ENCODE assay signal across 2 fruit fly cellular contexts in the genomic region with DNA sequence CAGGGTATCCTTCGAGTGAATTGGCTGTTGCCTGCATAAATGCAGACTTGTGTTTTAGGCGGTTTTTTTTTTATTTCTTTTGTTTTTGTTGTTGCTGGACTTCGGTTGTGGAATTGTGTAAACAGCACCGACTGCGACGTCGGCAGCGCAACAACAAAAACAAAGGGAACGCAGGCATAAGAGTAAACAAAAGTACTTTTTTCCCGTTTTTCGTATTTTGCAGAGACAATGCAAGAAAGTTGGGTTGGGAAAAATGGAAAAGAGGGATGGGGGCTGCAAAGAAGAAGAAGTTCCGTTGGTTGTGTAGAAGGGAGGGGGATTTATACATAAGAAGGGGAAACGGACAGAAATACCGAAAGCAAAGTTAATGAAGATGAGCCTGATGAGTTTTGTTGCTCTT.
A peak's percentile ranks its signal among the peaks of the same experiment; 100 is the strongest.
TF ChIP-seq lines count a peak whose summit lies in the region.

No protein-coding gene starts in this region.

TF ChIP-seq in whole organism, embryonic, 481 proteins besides CTCF, POLR2A, EP300 and RAD21 (continued from another document and continues in another):
- TF ChIP-seq CG15514 (GFP tag; optimal IDR thresholded peaks at IDR 0.05; lab: Kevin White, UChicago) (peak; percentile 27), shn (GFP tag; optimal IDR thresholded peaks at IDR 0.05; lab: Kevin White, UChicago) (no peak), run (tag; optimal IDR thresholded peaks at IDR 0.05; lab: Kevin White, UChicago) (no peak), GATAe (GFP tag; conservative IDR thresholded peaks at IDR 0.05; lab: Robert Waterston, UW) (no peak), ash1 (GFP tag; optimal IDR thresholded peaks at IDR 0.05; lab: Kevin White, UChicago) (no peak), da (GFP tag; optimal IDR thresholded peaks at IDR 0.05; lab: Kevin White, UChicago) (no peak), ERR (GFP tag; optimal IDR thresholded peaks at IDR 0.05; lab: Kevin White, UChicago) (no peak), sim (GFP tag; IDR thresholded peaks at IDR 0.05; lab: Robert Waterston, UW) (no peak), Rfx (GFP tag; IDR thresholded peaks at IDR 0.05; lab: Robert Waterston, UW) (0 out of 2 replicates have a peak, but pooled peaks have one; percentile 9), nom (GFP tag; optimal IDR thresholded peaks at IDR 0.05; lab: Kevin White, UChicago) (peak; percentile 82), ac (GFP tag; optimal IDR thresholded peaks at IDR 0.05; lab: Kevin White, UChicago) (no peak), hbn (GFP tag; IDR thresholded peaks at IDR 0.05; lab: Robert Waterston, UW; ENCODE audit: partially characterized antibody) (no peak), CG13624 (GFP tag; optimal IDR thresholded peaks at IDR 0.05; lab: Kevin White, UChicago) (no peak), eyg (GFP tag; optimal IDR thresholded peaks at IDR 0.05; lab: Kevin White, UChicago) (no peak), Jarid2 (GFP tag; optimal IDR thresholded peaks at IDR 0.05; lab: Kevin White, UChicago) (peak; percentile 21), nmo (GFP tag; optimal IDR thresholded peaks at IDR 0.05; lab: Kevin White, UChicago) (no peak), cas (GFP tag; IDR thresholded peaks at IDR 0.05; lab: Robert Waterston, UW) (no peak), CG17359 (tag; optimal IDR thresholded peaks at IDR 0.05; lab: Kevin White, UChicago) (no peak), kah (GFP tag; optimal IDR thresholded peaks at IDR 0.05; lab: Kevin White, UChicago) (no peak), CG10979 (tag; optimal IDR thresholded peaks at IDR 0.05; lab: Kevin White, UChicago) (no peak), Meics (GFP tag; optimal IDR thresholded peaks at IDR 0.05; lab: Kevin White, UChicago) (no peak), CG8290 (GFP tag; optimal IDR thresholded peaks at IDR 0.05; lab: Kevin White, UChicago) (no peak), CG8290 (tag; optimal IDR thresholded peaks at IDR 0.05; lab: Kevin White, UChicago) (no peak), CG9932 (GFP tag; IDR thresholded peaks at IDR 0.05; lab: Robert Waterston, UW) (no peak), CG10654 (GFP tag; optimal IDR thresholded peaks at IDR 0.05; lab: Kevin White, UChicago) (no peak), CG17612 (GFP tag; IDR thresholded peaks at IDR 0.05; lab: Robert Waterston, UW) (no peak), lilli (GFP tag; optimal IDR thresholded peaks at IDR 0.05; lab: Kevin White, UChicago) (no peak), croc (GFP tag; conservative IDR thresholded peaks at IDR 0.05; lab: Robert Waterston, UW) (no peak), PHDP (tag; optimal IDR thresholded peaks at IDR 0.05; lab: Kevin White, UChicago) (no peak), fru (optimal IDR thresholded peaks at IDR 0.05; lab: Kevin White, UChicago) (no peak), lbe (GFP tag; optimal IDR thresholded peaks at IDR 0.05; lab: Kevin White, UChicago) (peak; percentile 30), bcd (GFP tag; optimal IDR thresholded peaks at IDR 0.05; lab: Kevin White, UChicago) (no peak), ems (GFP tag; optimal IDR thresholded peaks at IDR 0.05; lab: Kevin White, UChicago) (no peak), so (GFP tag; IDR thresholded peaks at IDR 0.05; lab: Robert Waterston, UW) (0 out of 3 replicates have a peak, but pooled peaks have one; percentile 37), CG11504 (tag; optimal IDR thresholded peaks at IDR 0.05; lab: Kevin White, UChicago) (no peak), CG17385 (GFP tag; optimal IDR thresholded peaks at IDR 0.05; lab: Kevin White, UChicago) (peak; percentile 60), tup (GFP tag; optimal IDR thresholded peaks at IDR 0.05; lab: Kevin White, UChicago) (no peak), sisA (GFP tag; IDR thresholded peaks at IDR 0.05; lab: Robert Waterston, UW) (no peak), CG31365 (tag; optimal IDR thresholded peaks at IDR 0.05; lab: Kevin White, UChicago) (no peak), vvl (GFP tag; IDR thresholded peaks at IDR 0.05; lab: Robert Waterston, UW) (0 out of 2 replicates have a peak, but pooled peaks have one; percentile 27), CG8924 (tag; optimal IDR thresholded peaks at IDR 0.05; lab: Kevin White, UChicago) (no peak), CG10366 (GFP tag; IDR thresholded peaks at IDR 0.05; lab: Robert Waterston, UW) (no peak), fd64A (GFP tag; optimal IDR thresholded peaks at IDR 0.05; lab: Kevin White, UChicago) (no peak), CG13894 (tag; optimal IDR thresholded peaks at IDR 0.05; lab: Kevin White, UChicago) (no peak), CG4282 (GFP tag; optimal IDR thresholded peaks at IDR 0.05; lab: Kevin White, UChicago) (no peak), ttk (GFP tag; IDR thresholded peaks at IDR 0.05; lab: Robert Waterston, UW) (no peak), vnd (GFP tag; IDR thresholded peaks at IDR 0.05; lab: Robert Waterston, UW; ENCODE audit: partially characterized antibody) (no peak), nerfin-2 (GFP tag; IDR thresholded peaks at IDR 0.05; lab: Robert Waterston, UW; ENCODE audit: partially characterized antibody) (no peak), Doc3 (GFP tag; IDR thresholded peaks at IDR 0.05; lab: Robert Waterston, UW; ENCODE audit: partially characterized antibody) (no peak), CG16779 (GFP tag; IDR thresholded peaks at IDR 0.05; lab: Robert Waterston, UW) (no peak), pum (GFP tag; optimal IDR thresholded peaks at IDR 0.05; lab: Kevin White, UChicago) (no peak), lmd (GFP tag; IDR thresholded peaks at IDR 0.05; lab: Robert Waterston, UW) (no peak), rib (GFP tag; IDR thresholded peaks at IDR 0.05; lab: Robert Waterston, UW) (no peak), fd96Cb (tag; optimal IDR thresholded peaks at IDR 0.05; lab: Kevin White, UChicago) (no peak), ci (GFP tag; IDR thresholded peaks at IDR 0.05; lab: Robert Waterston, UW) (peak; percentile 43; the same call in 1 of the 3 replicates), hkb (optimal IDR thresholded peaks at IDR 0.05; lab: Kevin White, UChicago) (no peak), hkb (GFP tag; IDR thresholded peaks at IDR 0.05; lab: Robert Waterston, UW) (0 out of 2 replicates have a peak, but pooled peaks have one; percentile 5), Drgx (GFP tag; IDR thresholded peaks at IDR 0.05; lab: Robert Waterston, UW) (peak; percentile 10; the same call in 1 of the 2 replicates), Ada2b (GFP tag; IDR thresholded peaks at IDR 0.05; lab: Robert Waterston, UW) (no peak), Med (GFP tag; lab: Kevin White, UChicago) (peak; percentile 9), Awh (GFP tag; IDR thresholded peaks at IDR 0.05; lab: Robert Waterston, UW) (no peak), sna (GFP tag; IDR thresholded peaks at IDR 0.05; lab: Robert Waterston, UW; ENCODE audit: partially characterized antibody) (no peak), HLH54F (GFP tag; optimal IDR thresholded peaks at IDR 0.05; lab: Kevin White, UChicago) (no peak), CG1792 (GFP tag; optimal IDR thresholded peaks at IDR 0.05; lab: Kevin White, UChicago) (no peak), btn (GFP tag; optimal IDR thresholded peaks at IDR 0.05; lab: Kevin White, UChicago) (no peak), CG8281 (tag; optimal IDR thresholded peaks at IDR 0.05; lab: Kevin White, UChicago) (no peak)

TF ChIP-seq in whole organism, prepupa, 60 proteins besides CTCF, POLR2A, EP300 and RAD21 (continued from another document):
- TF ChIP-seq spab (GFP tag; optimal IDR thresholded peaks at IDR 0.05; lab: Kevin White, UChicago) (peak; percentile 5), Hr38 (GFP tag; optimal IDR thresholded peaks at IDR 0.05; lab: Kevin White, UChicago) (no peak), Ets21C (GFP tag; optimal IDR thresholded peaks at IDR 0.05; lab: Kevin White, UChicago) (no peak), CG16779 (tag; optimal IDR thresholded peaks at IDR 0.05; lab: Kevin White, UChicago) (peak; percentile 12), Sox102F (GFP tag; optimal IDR thresholded peaks at IDR 0.05; lab: Kevin White, UChicago) (peak; percentile 64), topi (GFP tag; optimal IDR thresholded peaks at IDR 0.05; lab: Kevin White, UChicago) (no peak), CG8119 (GFP tag; IDR thresholded peaks at IDR 0.05; lab: Robert Waterston, UW) (peak; percentile 31; the same call in 2 of the 3 replicates), CG3032 (tag; optimal IDR thresholded peaks at IDR 0.05; lab: Kevin White, UChicago) (peak; percentile 29), CG15336 (GFP tag; IDR thresholded peaks at IDR 0.05; lab: Robert Waterston, UW) (no peak), CG34406 (GFP tag; optimal IDR thresholded peaks at IDR 0.05; lab: Kevin White, UChicago) (no peak), CG1621 (tag; optimal IDR thresholded peaks at IDR 0.05; lab: Kevin White, UChicago) (no peak), Eip93F (GFP tag; optimal IDR thresholded peaks at IDR 0.05; lab: Kevin White, UChicago) (peak; percentile 70), Eip78C (GFP tag; lab: Kevin White, UChicago) (peak; percentile 81), CG6163 (GFP tag; IDR thresholded peaks at IDR 0.05; lab: Robert Waterston, UW) (peak; percentile 40; the same call in 2 of the 3 replicates), CG4318 (GFP tag; optimal IDR thresholded peaks at IDR 0.05; lab: Kevin White, UChicago) (no peak), salr (GFP tag; optimal IDR thresholded peaks at IDR 0.05; lab: Kevin White, UChicago) (peak in 1 of 2 experiments; percentile 17), CG9139 (GFP tag; optimal IDR thresholded peaks at IDR 0.05; lab: Kevin White, UChicago) (peak; percentile 43), CG6808 (GFP tag; optimal IDR thresholded peaks at IDR 0.05; lab: Kevin White, UChicago) (peak; percentile 68), Ets96B (tag; optimal IDR thresholded peaks at IDR 0.05; lab: Kevin White, UChicago) (peak; percentile 28), cyc (GFP tag; optimal IDR thresholded peaks at IDR 0.05; lab: Kevin White, UChicago) (no peak), Sox15 (GFP tag; optimal IDR thresholded peaks at IDR 0.05; lab: Kevin White, UChicago) (no peak), CG32006 (GFP tag; optimal IDR thresholded peaks at IDR 0.05; lab: Kevin White, UChicago) (no peak), CG7368 (GFP tag; optimal IDR thresholded peaks at IDR 0.05; lab: Kevin White, UChicago) (no peak), acj6 (GFP tag; optimal IDR thresholded peaks at IDR 0.05; lab: Kevin White, UChicago) (no peak), Hr4 (GFP tag; optimal IDR thresholded peaks at IDR 0.05; lab: Kevin White, UChicago) (no peak)
